Worm (Caenorhabditis elegans): ENCODE data around the gene F14F9.2.

DNA sequence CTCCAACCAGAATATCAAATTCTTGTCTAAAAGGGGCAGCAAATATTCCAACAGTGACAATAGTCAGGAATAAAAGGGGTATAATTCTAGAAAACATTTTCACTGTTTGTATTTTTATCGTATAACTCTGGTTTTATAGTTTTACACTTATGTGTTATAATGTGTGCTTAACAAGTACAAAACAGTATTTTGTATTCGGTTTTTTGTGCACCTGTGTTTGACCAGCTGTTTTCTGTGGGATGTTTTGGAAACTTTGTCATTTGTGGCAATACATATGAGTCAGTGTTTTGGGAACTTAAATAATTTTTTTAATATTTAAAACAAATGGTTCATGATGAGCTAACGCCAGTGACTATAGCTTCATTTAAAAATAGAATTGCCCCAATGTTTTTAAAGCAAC, 1.8 kb downstream of the F14F9.2 start, which contains the start of gene F14F9.6:
- TF ChIP-seq ceh-14 (tag; optimal IDR thresholded peaks at IDR 0.05) (no peak), C08G9.2 (tag; optimal IDR thresholded peaks at IDR 0.05) (no peak), pag-3 (tag; optimal IDR thresholded peaks at IDR 0.05; ENCODE audit: borderline replicate concordance) (no peak), T23F11.4 (GFP tag; optimal IDR thresholded peaks at IDR 0.05) (no peak), ceh-9 (tag; optimal IDR thresholded peaks at IDR 0.05) (no peak), pqm-1 (tag; optimal IDR thresholded peaks at IDR 0.05) (no peak), ceh-30 (tag; optimal IDR thresholded peaks at IDR 0.05) (no peak), pha-4 (tag; optimal IDR thresholded peaks at IDR 0.05) (no peak), ceh-6 (GFP tag; optimal IDR thresholded peaks at IDR 0.05) (no peak), ceh-22 (tag; optimal IDR thresholded peaks at IDR 0.05) (no peak), unc-55 (GFP tag; optimal IDR thresholded peaks at IDR 0.05) (no peak), fax-1 (tag; optimal IDR thresholded peaks at IDR 0.05) (no peak)
